Worm (Caenorhabditis elegans): ENCODE results near the gene T23F11.6.
A peak's percentile ranks its signal among the peaks of the same experiment; 100 is the strongest.

T23F11.6 gene

ce11 chrIII:4693281-4693680 is 45.6 kb upstream of the T23F11.6 start, which contains the start of gene nifk-1 (continued):
- TF ChIP-seq nhr-19 (GFP tag; conservative IDR thresholded peaks at IDR 0.05) (peak; percentile 59), nhr-90 (tag; optimal IDR thresholded peaks at IDR 0.05; ENCODE audit: poor library complexity) (peak; percentile 51), nhr-84 (tag; optimal IDR thresholded peaks at IDR 0.05) (no peak), jun-1 (tag; optimal IDR thresholded peaks at IDR 0.05) (peak; percentile 21), ets-5 (GFP tag; IDR thresholded peaks at IDR 0.05) (no peak), C16A3.4 (tag; optimal IDR thresholded peaks at IDR 0.05) (peak; percentile 80), nhr-76 (tag; optimal IDR thresholded peaks at IDR 0.05) (no peak), nhr-77 (tag; optimal IDR thresholded peaks at IDR 0.05) (peak; percentile 9), lsy-2 (tag; optimal IDR thresholded peaks at IDR 0.05) (peak; percentile 75 to 84), ztf-11 (tag; optimal IDR thresholded peaks at IDR 0.05) (no peak), zag-1 (tag; optimal IDR thresholded peaks at IDR 0.05) (no peak), tbx-2 (tag; optimal IDR thresholded peaks at IDR 0.05) (peak; percentile 37), F16B12.6 (tag; optimal IDR thresholded peaks at IDR 0.05) (peak; percentile 46), nhr-12 (tag; optimal IDR thresholded peaks at IDR 0.05) (no peak), tlp-1 (tag; optimal IDR thresholded peaks at IDR 0.05) (no peak), snu-23 (GFP tag; optimal IDR thresholded peaks at IDR 0.05) (peak; percentile 61), Y116A8C.19 (tag; optimal IDR thresholded peaks at IDR 0.05; ENCODE audit: borderline replicate concordance) (no peak), lir-3 (tag; optimal IDR thresholded peaks at IDR 0.05; ENCODE audit: poor library complexity) (no peak), egl-13 (tag; optimal IDR thresholded peaks at IDR 0.05) (no peak), xbp-1 (tag; optimal IDR thresholded peaks at IDR 0.05) (peak; percentile 48), snpc-4 (tag; optimal IDR thresholded peaks at IDR 0.05) (peak; percentile 15), unc-62 (GFP tag; optimal IDR thresholded peaks at IDR 0.05) (no peak), zip-4 (GFP tag; optimal IDR thresholded peaks at IDR 0.05) (no peak), ceh-82 (tag; optimal IDR thresholded peaks at IDR 0.05) (peak; percentile 23 to 59 (median 43)), sox-4 (tag; optimal IDR thresholded peaks at IDR 0.05) (no peak), aly-2 (tag; optimal IDR thresholded peaks at IDR 0.05) (no peak), dsc-1 (tag; optimal IDR thresholded peaks at IDR 0.05) (no peak), egl-27 (tag; optimal IDR thresholded peaks at IDR 0.05) (no peak), pag-3 (tag; optimal IDR thresholded peaks at IDR 0.05; ENCODE audit: borderline replicate concordance, insufficient read depth) (no peak), mab-9 (GFP tag; IDR thresholded peaks at IDR 0.05) (no peak), ceh-90 (tag; optimal IDR thresholded peaks at IDR 0.05) (no peak), ces-1 (GFP tag; optimal IDR thresholded peaks at IDR 0.05) (no peak), ztf-4 (tag; optimal IDR thresholded peaks at IDR 0.05) (no peak), blmp-1 (tag; optimal IDR thresholded peaks at IDR 0.05) (peak; percentile 29), lin-39 (tag; optimal IDR thresholded peaks at IDR 0.05) (no peak), unc-130 (tag; optimal IDR thresholded peaks at IDR 0.05) (peak; percentile 49), skn-1 (tag; optimal IDR thresholded peaks at IDR 0.05) (peak; percentile 28), sptf-1 (tag; optimal IDR thresholded peaks at IDR 0.05) (no peak), fos-1 (tag; optimal IDR thresholded peaks at IDR 0.05) (peak; percentile 10), nhr-20 (tag; optimal IDR thresholded peaks at IDR 0.05) (peak; percentile 65), grh-1 (GFP tag; IDR thresholded peaks at IDR 0.05) (no peak), nhr-71 (tag; optimal IDR thresholded peaks at IDR 0.05) (peak; percentile 73), lin-35 (GFP tag; optimal IDR thresholded peaks at IDR 0.05) (peak; percentile 75 to 86), aha-1 (tag; optimal IDR thresholded peaks at IDR 0.05) (no peak), C34B4.2 (tag; optimal IDR thresholded peaks at IDR 0.05) (no peak), alr-1 (tag; optimal IDR thresholded peaks at IDR 0.05; ENCODE audit: borderline replicate concordance) (no peak), fkh-8 (tag; optimal IDR thresholded peaks at IDR 0.05) (peak; percentile 12), swsn-7 (tag; optimal IDR thresholded peaks at IDR 0.05) (peak; percentile 37), ama-1 (optimal IDR thresholded peaks at IDR 0.05) (no peak), efl-3 (GFP tag; optimal IDR thresholded peaks at IDR 0.05) (no peak)
